Fruit fly (Drosophila melanogaster) whole organism: Measurements from ENCODE around the gene CG13692.

Experiments used
- CG8478 ChIP-seq: fragments of >200 bp; optimal IDR thresholded peaks from 2 replicates; lab custom pipeline; 2018; ENCODE audit warnings: inconsistent platforms
- Dll ChIP-seq: fragments of >200 bp; optimal IDR thresholded peaks from 2 replicates; lab custom pipeline; 2017
- EcR ChIP-seq, 2 experiments: fragments of >200 bp; optimal IDR thresholded peaks; 2 replicates each; lab custom pipeline; 2017; ENCODE audit warnings: missing biosample characterization in 2 of 2, missing genetic modification characterization in 2 of 2, missing genetic modification reagents in 2 of 2
- pan ChIP-seq: fragments of >200 bp; optimal IDR thresholded peaks from 2 replicates; lab custom pipeline; 2017
- usp ChIP-seq: fragments of >200 bp; optimal IDR thresholded peaks from 2 replicates; lab custom pipeline; 2017; ENCODE audit warnings: missing biosample characterization, missing genetic modification characterization, mixed read lengths

dm6 chr2L:421119-421821, at the start of gene CG13692, which contains the start of gene CG11885:
- TF ChIP-seq pan (lab: Kevin White, UChicago) (no peak), EcR (GFP tag; optimal IDR thresholded peaks at IDR 0.05; lab: Kevin White, UChicago) (no peak), Dll (lab: Kevin White, UChicago) (no peak), usp (GFP tag; lab: Kevin White, UChicago) (no peak), CG8478 (lab: Kevin White, UChicago) (no peak)
